Fruit fly (Drosophila melanogaster) whole organism, embryonic: Measurements from ENCODE around the gene CG31823.
A peak's percentile ranks its signal among the peaks of the same experiment; 100 is the strongest.

ENCODE experiments used
- Blimp-1 ChIP-seq: fragments of 200-800 bp; sonication (Bioruptor generic); optimal IDR thresholded peaks from 3 replicates; lab custom pipeline; 2018; ENCODE audit warnings: missing biosample characterization, missing genetic modification characterization, mild to moderate bottlenecking, moderate library complexity, missing genetic modification reagents
- CG10267 ChIP-seq: fragments of 200-800 bp; sonication (Bioruptor generic); optimal IDR thresholded peaks from 2 replicates; lab custom pipeline; 2018; ENCODE audit warnings: missing biosample characterization, mild to moderate bottlenecking, missing genetic modification characterization, moderate library complexity
- CG10462 ChIP-seq: fragments of 200-800 bp; sonication (Bioruptor generic); optimal IDR thresholded peaks from 2 replicates; lab custom pipeline; 2016; ENCODE audit warnings: missing biosample characterization, missing genetic modification characterization
- CG10543 ChIP-seq: fragments of 200-800 bp; sonication (Bioruptor generic); optimal IDR thresholded peaks from 3 replicates; lab custom pipeline; 2017; ENCODE audit warnings: missing biosample characterization, mild to moderate bottlenecking, missing genetic modification characterization, moderate library complexity
- CG12155 ChIP-seq: fragments of 200-800 bp; sonication (Bioruptor generic); optimal IDR thresholded peaks from 3 replicates; lab custom pipeline; 2016; ENCODE audit warnings: missing biosample characterization, missing genetic modification characterization
- CG13123 ChIP-seq: fragments of 200-800 bp; sonication (Bioruptor generic); optimal IDR thresholded peaks from 2 replicates; lab custom pipeline; 2016; ENCODE audit warnings: missing biosample characterization, missing genetic modification characterization
- CG13424 ChIP-seq: fragments of 200-800 bp; sonication (Bioruptor generic); optimal IDR thresholded peaks from 2 replicates; lab custom pipeline; 2019; ENCODE audit warnings: missing biosample characterization, mild to moderate bottlenecking, missing genetic modification characterization, moderate library complexity
- CG13775 ChIP-seq: fragments of 200-800 bp; sonication (Bioruptor generic); optimal IDR thresholded peaks from 3 replicates; lab custom pipeline; 2017; ENCODE audit warnings: missing biosample characterization, mild to moderate bottlenecking, missing genetic modification characterization
- CG1603 ChIP-seq: fragments of 200-800 bp; sonication (Bioruptor generic); optimal IDR thresholded peaks from 2 replicates; lab custom pipeline; 2019; ENCODE audit warnings: missing biosample characterization, mild to moderate bottlenecking, missing genetic modification characterization, moderate library complexity
- CG17359 ChIP-seq: fragments of 200-800 bp; sonication (Bioruptor generic); optimal IDR thresholded peaks from 3 replicates; lab custom pipeline; 2018; ENCODE audit warnings: missing biosample characterization, mild to moderate bottlenecking, missing genetic modification characterization, moderate library complexity
- CG18764 ChIP-seq: fragments of 200-800 bp; sonication (Bioruptor generic); optimal IDR thresholded peaks from 3 replicates; lab custom pipeline; 2016; ENCODE audit warnings: missing biosample characterization, missing genetic modification characterization
- CG2129 ChIP-seq: fragments of 200-800 bp; sonication (Bioruptor generic); IDR thresholded peaks from 2 replicates; pipeline ENCODE4 v1.3.6; 2022; ENCODE audit warnings: missing biosample characterization, missing genetic modification characterization; ENCODE audit not compliant: partially characterized antibody
- CG31224 ChIP-seq: fragments of 200-800 bp; sonication (Bioruptor generic); IDR thresholded peaks from 2 replicates; pipeline ENCODE4 v1.3.6; 2022; ENCODE audit warnings: missing biosample characterization, missing genetic modification characterization
- CG31388 ChIP-seq: fragments of 200-800 bp; sonication (Bioruptor generic); optimal IDR thresholded peaks from 2 replicates; lab custom pipeline; 2016; ENCODE audit warnings: missing biosample characterization, missing genetic modification characterization
- CG4424 ChIP-seq: fragments of 200-800 bp; sonication (Bioruptor generic); optimal IDR thresholded peaks from 3 replicates; lab custom pipeline; 2016; ENCODE audit warnings: missing biosample characterization, missing genetic modification characterization
- CG4707 ChIP-seq: fragments of 200-800 bp; sonication (Bioruptor generic); optimal IDR thresholded peaks from 2 replicates; lab custom pipeline; 2018; ENCODE audit warnings: missing biosample characterization, mild to moderate bottlenecking, missing genetic modification characterization, moderate library complexity
- CG6254 ChIP-seq: fragments of 200-800 bp; sonication (Bioruptor generic); optimal IDR thresholded peaks from 3 replicates; lab custom pipeline; 2017; ENCODE audit warnings: mild to moderate bottlenecking, missing biosample characterization, missing genetic modification reagents, missing genetic modification characterization
- CG7839 ChIP-seq: fragments of 200-800 bp; sonication (Bioruptor generic); optimal IDR thresholded peaks from 3 replicates; lab custom pipeline; 2018; ENCODE audit warnings: missing biosample characterization, mild to moderate bottlenecking, missing genetic modification characterization, moderate library complexity
- CG9817 ChIP-seq: fragments of 200-800 bp; sonication (Bioruptor generic); optimal IDR thresholded peaks from 2 replicates; lab custom pipeline; 2018; ENCODE audit warnings: missing biosample characterization, mild to moderate bottlenecking, missing genetic modification characterization, moderate library complexity
- CoRest ChIP-seq: fragments of 200-800 bp; sonication (Bioruptor generic); optimal IDR thresholded peaks from 3 replicates; lab custom pipeline; 2018; ENCODE audit warnings: missing biosample characterization, mild to moderate bottlenecking, missing genetic modification characterization, moderate library complexity
- D19B ChIP-seq: fragments of 200-800 bp; sonication (Bioruptor generic); optimal IDR thresholded peaks from 2 replicates; lab custom pipeline; 2017; ENCODE audit warnings: missing biosample characterization, mild to moderate bottlenecking, missing genetic modification characterization
- Doc2 ChIP-seq: fragments of 200-800 bp; sonication (Bioruptor generic); IDR thresholded peaks from 2 replicates; pipeline ENCODE4 v1.3.6; 2022; ENCODE audit warnings: missing biosample characterization, missing genetic modification characterization
- Doc3 ChIP-seq: fragments of 200-800 bp; sonication (Bioruptor generic); IDR thresholded peaks from 3 replicates; pipeline ENCODE4 v1.3.6; 2022; ENCODE audit warnings: missing biosample characterization, missing genetic modification characterization; ENCODE audit not compliant: partially characterized antibody
- Gsc ChIP-seq: fragments of 200-800 bp; sonication (Bioruptor generic); IDR thresholded peaks from 2 replicates; pipeline ENCODE4 v1.3.6; 2022; ENCODE audit warnings: missing biosample characterization, missing genetic modification characterization
- HLHmδ ChIP-seq: fragments of 200-800 bp; sonication (Bioruptor generic); optimal IDR thresholded peaks from 2 replicates; lab custom pipeline; 2018; ENCODE audit warnings: missing biosample characterization, mild to moderate bottlenecking, missing genetic modification characterization, moderate library complexity
- Jarid2 ChIP-seq: fragments of 200-800 bp; sonication (Bioruptor generic); optimal IDR thresholded peaks from 3 replicates; lab custom pipeline; 2017; ENCODE audit warnings: mild to moderate bottlenecking, missing biosample characterization, missing genetic modification reagents, missing genetic modification characterization
- Med ChIP-seq: fragments of 200-800 bp; sonication (Bioruptor generic); peaks from one replicate; lab custom pipeline; 2016; ENCODE audit warnings: missing biosample characterization, missing genetic modification characterization, mild to moderate bottlenecking, inconsistent platforms, moderate library complexity
- Trl ChIP-seq, 3 experiments: fragments of >200 bp in 2 of 3; fragments of 200-800 bp in 1 of 3; sonication (Bioruptor generic) in 1 of 3; optimal IDR thresholded peaks; 2 replicates in 1 of 3; 3 replicates in 2 of 3; lab custom pipeline; 2016 to 2017; ENCODE audit warnings: missing biosample characterization in 1 of 3, missing genetic modification characterization in 1 of 3
- abd-A ChIP-seq: fragments of 200-800 bp; sonication (Bioruptor generic); optimal IDR thresholded peaks from 3 replicates; lab custom pipeline; 2019; ENCODE audit warnings: missing biosample characterization, mild to moderate bottlenecking, missing genetic modification characterization, moderate library complexity
- ato ChIP-seq: fragments of 200-800 bp; sonication (Bioruptor generic); IDR thresholded peaks from 2 replicates; pipeline ENCODE4 v1.3.6; 2022; ENCODE audit warnings: missing biosample characterization, missing genetic modification characterization; ENCODE audit not compliant: partially characterized antibody
- chinmo ChIP-seq: fragments of 200-800 bp; sonication (Bioruptor generic); IDR thresholded peaks from 4 replicates; pipeline ENCODE4 v1.3.6; 2022; ENCODE audit warnings: missing biosample characterization, missing genetic modification characterization; ENCODE audit not compliant: partially characterized antibody
- dm ChIP-seq: fragments of 200-800 bp; sonication (Bioruptor generic); optimal IDR thresholded peaks from 3 replicates; lab custom pipeline; 2016; ENCODE audit warnings: missing biosample characterization, missing genetic modification characterization
- fru ChIP-seq: fragments of >200 bp; optimal IDR thresholded peaks from 2 replicates; lab custom pipeline; 2017
- ftz-f1 ChIP-seq: fragments of 200-800 bp; sonication (Bioruptor generic); optimal IDR thresholded peaks from 2 replicates; lab custom pipeline; 2016; ENCODE audit warnings: missing biosample characterization, missing genetic modification characterization
- mam ChIP-seq: fragments of 200-800 bp; sonication (Bioruptor generic); optimal IDR thresholded peaks from 3 replicates; lab custom pipeline; 2016; ENCODE audit warnings: missing biosample characterization, missing genetic modification characterization
- nerfin-2 ChIP-seq: fragments of 200-800 bp; sonication (Bioruptor generic); IDR thresholded peaks from 2 replicates; pipeline ENCODE4 v1.3.6; 2022; ENCODE audit warnings: missing biosample characterization, missing genetic modification characterization; ENCODE audit not compliant: partially characterized antibody
- nom ChIP-seq: fragments of 200-800 bp; sonication (Bioruptor generic); optimal IDR thresholded peaks from 2 replicates; lab custom pipeline; 2017; ENCODE audit warnings: missing biosample characterization, missing genetic modification characterization, mild to moderate bottlenecking, moderate library complexity, missing genetic modification reagents
- peb ChIP-seq: fragments of 200-800 bp; sonication (Bioruptor generic); IDR thresholded peaks from 2 replicates; pipeline ENCODE4 v1.3.6; 2022; ENCODE audit warnings: missing biosample characterization, missing genetic modification characterization
- pfk ChIP-seq: fragments of 200-800 bp; sonication (Bioruptor generic); optimal IDR thresholded peaks from 2 replicates; lab custom pipeline; 2018; ENCODE audit warnings: missing biosample characterization, mild to moderate bottlenecking, missing genetic modification characterization, moderate library complexity
- pho ChIP-seq: fragments of 200-800 bp; sonication (Bioruptor generic); optimal IDR thresholded peaks from 2 replicates; lab custom pipeline; 2016; ENCODE audit warnings: missing biosample characterization, missing genetic modification characterization
- pros ChIP-seq: fragments of 200-800 bp; sonication (Bioruptor generic); optimal IDR thresholded peaks from 3 replicates; lab custom pipeline; 2019; ENCODE audit warnings: missing biosample characterization, mild to moderate bottlenecking, missing genetic modification characterization, moderate library complexity
- seq ChIP-seq: fragments of 200-800 bp; sonication (Bioruptor generic); IDR thresholded peaks from 2 replicates; pipeline ENCODE4 v1.3.6; 2022; ENCODE audit warnings: missing biosample characterization, missing genetic modification characterization
- slou ChIP-seq: fragments of 200-800 bp; sonication (Bioruptor generic); optimal IDR thresholded peaks from 3 replicates; lab custom pipeline; 2016; ENCODE audit warnings: missing biosample characterization, missing genetic modification characterization
- sr ChIP-seq: fragments of 200-800 bp; sonication (Bioruptor generic); IDR thresholded peaks from 3 replicates; pipeline ENCODE4 v1.3.6; 2022; ENCODE audit warnings: missing biosample characterization, missing genetic modification characterization
- sug ChIP-seq: fragments of 200-800 bp; optimal IDR thresholded peaks from 2 replicates; lab custom pipeline; 2019; ENCODE audit warnings: missing biosample characterization, mild to moderate bottlenecking, missing genetic modification characterization, moderate library complexity
- usp ChIP-seq: fragments of >200 bp; optimal IDR thresholded peaks from 2 replicates; lab custom pipeline; 2017; ENCODE audit warnings: missing biosample characterization, missing genetic modification characterization

Gene CG31823

dm6 chr2L:15912008-15912900 is 11.9 kb upstream of the CG31823 start (continued):
- peak; percentile 31 for TF ChIP-seq CG1603 (tag; lab: Kevin White, UChicago)
- peak; percentile 67 for TF ChIP-seq Jarid2 (GFP tag; lab: Kevin White, UChicago)
- peak; percentile 35; the same call in 1 of the 2 replicates for TF ChIP-seq ato (GFP tag; lab: Robert Waterston, UW)
- TF ChIP-seq CG10267 (tag; lab: Kevin White, UChicago) = peak; percentile 85
- TF ChIP-seq mam (GFP tag; lab: Kevin White, UChicago) = peak; percentile 60
- TF ChIP-seq CG17359 (tag; lab: Kevin White, UChicago) = peak; percentile 91
- TF ChIP-seq Gsc = peak; percentile 56
- peak; percentile 82 for TF ChIP-seq CG13775 (GFP tag; lab: Kevin White, UChicago)
- no peak for TF ChIP-seq fru (lab: Kevin White, UChicago)
- TF ChIP-seq CG9817 = peak; percentile 96
- TF ChIP-seq CG6254 (GFP tag; lab: Kevin White, UChicago) = peak; percentile 72
- peak; percentile 93 for TF ChIP-seq CG13123 (GFP tag; lab: Kevin White, UChicago)
- TF ChIP-seq dm (GFP tag; lab: Kevin White, UChicago) = no peak
- peak; percentile 88 for TF ChIP-seq CG4707 (GFP tag; lab: Kevin White, UChicago)
- peak; percentile 87 for TF ChIP-seq D19B (GFP tag; lab: Kevin White, UChicago)
- TF ChIP-seq slou (GFP tag; lab: Kevin White, UChicago) = peak; percentile 78
- peak; percentile 96 for TF ChIP-seq CG13424 (tag; lab: Kevin White, UChicago)
- TF ChIP-seq peb (GFP tag; lab: Robert Waterston, UW) = peak; percentile 83
- TF ChIP-seq pfk (GFP tag; lab: Kevin White, UChicago) = no peak
- no peak for TF ChIP-seq CG2129
- TF ChIP-seq chinmo (GFP tag; lab: Robert Waterston, UW) = peak; percentile 100
- TF ChIP-seq CG12155 (GFP tag; lab: Kevin White, UChicago) = peak; percentile 87
- TF ChIP-seq, all 482 proteins: peak for 352

- TF ChIP-seq pfk (GFP tag; lab: Kevin White, UChicago) (no peak), CG7839 (tag; lab: Kevin White, UChicago) (no peak), Trl (optimal IDR thresholded peaks at IDR 0.05; lab: Kevin White, UChicago) (peak; percentile 89 to 95), Trl (GFP tag; optimal IDR thresholded peaks at IDR 0.05; lab: Kevin White, UChicago) (no peak), Doc2 (GFP tag; lab: Robert Waterston, UW) (no peak), CG31224 (GFP tag; lab: Robert Waterston, UW) (peak; percentile 100), nerfin-2 (GFP tag; lab: Robert Waterston, UW) (peak; percentile 8; the same call in 1 of the 2 replicates), pros (GFP tag; lab: Kevin White, UChicago) (peak; percentile 5), seq (GFP tag; lab: Robert Waterston, UW) (no peak), usp (GFP tag; lab: Kevin White, UChicago) (peak; percentile 28), sr (GFP tag; lab: Robert Waterston, UW) (peak; percentile 49; the same call in 1 of the 3 replicates), CG31388 (GFP tag; lab: Kevin White, UChicago) (no peak), ftz-f1 (GFP tag; lab: Kevin White, UChicago) (peak; percentile 100), nom (GFP tag; lab: Kevin White, UChicago) (peak; percentile 3), abd-A (tag; lab: Kevin White, UChicago) (peak; percentile 80), sug (tag; lab: Kevin White, UChicago) (peak; percentile 82), HLHmδ (GFP tag; lab: Kevin White, UChicago) (peak; percentile 52), CG10543 (GFP tag; lab: Kevin White, UChicago) (peak; percentile 79), CG4424 (no peak), Med (GFP tag; lab: Kevin White, UChicago) (peak; percentile 47), CG10462 (no peak), Doc3 (0 out of 3 replicates have a peak, but pooled peaks have one; percentile 12), pho (GFP tag; lab: Kevin White, UChicago) (no peak), chinmo (GFP tag; lab: Robert Waterston, UW) (peak; percentile 100), Blimp-1 (GFP tag; lab: Kevin White, UChicago) (peak; percentile 90), CG18764 (no peak), CoRest (no peak)
Observed at dm6 chr2L:15911591-15912007, 11.3 kb upstream of the CG31823 start.
